Fruit fly (Drosophila melanogaster) whole organism, embryonic: Measurements from ENCODE around the gene CG42591.

Experiments
- Abd-B ChIP-seq: fragments of 200-800 bp; sonication (Bioruptor generic); optimal IDR thresholded peaks from 2 replicates; lab custom pipeline; 2018; ENCODE audit warnings: missing biosample characterization, mild to moderate bottlenecking, missing genetic modification characterization, moderate library complexity
- B-H1 ChIP-seq: fragments of 200-800 bp; sonication (Bioruptor generic); IDR thresholded peaks from 3 replicates; pipeline ENCODE4 v1.3.6; 2022; ENCODE audit warnings: missing biosample characterization, missing genetic modification characterization
- BEAF-32 ChIP-seq: fragments of 200-800 bp; sonication (Bioruptor generic); optimal IDR thresholded peaks from 3 replicates; lab custom pipeline; 2017; ENCODE audit warnings: missing biosample characterization, missing genetic modification characterization, mild to moderate bottlenecking, moderate library complexity, missing genetic modification reagents
- Blimp-1 ChIP-seq: fragments of 200-800 bp; sonication (Bioruptor generic); optimal IDR thresholded peaks from 3 replicates; lab custom pipeline; 2018; ENCODE audit warnings: missing biosample characterization, missing genetic modification characterization, mild to moderate bottlenecking, moderate library complexity, missing genetic modification reagents
- CG12236 ChIP-seq: fragments of 200-800 bp; sonication (Bioruptor generic); optimal IDR thresholded peaks from 2 replicates; lab custom pipeline; 2016; ENCODE audit warnings: missing biosample characterization, missing genetic modification characterization
- CG12299 ChIP-seq: fragments of 200-800 bp; sonication (Bioruptor generic); optimal IDR thresholded peaks from 2 replicates; lab custom pipeline; 2018; ENCODE audit warnings: missing biosample characterization, mild to moderate bottlenecking, missing genetic modification characterization
- CG12769 ChIP-seq: fragments of 200-800 bp; sonication (Bioruptor generic); optimal IDR thresholded peaks from 2 replicates; lab custom pipeline; 2019; ENCODE audit warnings: missing biosample characterization, mild to moderate bottlenecking, missing genetic modification characterization, moderate library complexity
- CG13123 ChIP-seq: fragments of 200-800 bp; sonication (Bioruptor generic); optimal IDR thresholded peaks from 2 replicates; lab custom pipeline; 2016; ENCODE audit warnings: missing biosample characterization, missing genetic modification characterization
- CG13624 ChIP-seq: fragments of 200-800 bp; sonication (Bioruptor generic); optimal IDR thresholded peaks from 2 replicates; lab custom pipeline; 2016; ENCODE audit warnings: missing biosample characterization, missing genetic modification characterization
- CG1603 ChIP-seq: fragments of 200-800 bp; sonication (Bioruptor generic); optimal IDR thresholded peaks from 2 replicates; lab custom pipeline; 2019; ENCODE audit warnings: missing biosample characterization, mild to moderate bottlenecking, missing genetic modification characterization, moderate library complexity
- CG17186 ChIP-seq: fragments of 200-800 bp; sonication (Bioruptor generic); optimal IDR thresholded peaks from 3 replicates; lab custom pipeline; 2017; ENCODE audit warnings: missing biosample characterization, missing genetic modification reagents, missing genetic modification characterization
- CG1792 ChIP-seq: fragments of 200-800 bp; sonication (Bioruptor generic); optimal IDR thresholded peaks from 2 replicates; lab custom pipeline; 2016; ENCODE audit warnings: missing biosample characterization, missing genetic modification characterization
- CG1832 ChIP-seq: fragments of 200-800 bp; sonication (Bioruptor generic); optimal IDR thresholded peaks from 2 replicates; lab custom pipeline; 2017; ENCODE audit warnings: missing biosample characterization, mild to moderate bottlenecking, missing genetic modification characterization, inconsistent platforms
- CG18619 ChIP-seq: fragments of 200-800 bp; sonication (Bioruptor generic); optimal IDR thresholded peaks from 3 replicates; lab custom pipeline; 2017; ENCODE audit warnings: missing biosample characterization, mild to moderate bottlenecking, missing genetic modification characterization
- CG31224 ChIP-seq: fragments of 200-800 bp; sonication (Bioruptor generic); IDR thresholded peaks from 2 replicates; pipeline ENCODE4 v1.3.6; 2022; ENCODE audit warnings: missing biosample characterization, missing genetic modification characterization
- CG31388 ChIP-seq: fragments of 200-800 bp; sonication (Bioruptor generic); optimal IDR thresholded peaks from 2 replicates; lab custom pipeline; 2016; ENCODE audit warnings: missing biosample characterization, missing genetic modification characterization
- CG3163 ChIP-seq: fragments of 200-800 bp; sonication (Bioruptor generic); optimal IDR thresholded peaks from 3 replicates; lab custom pipeline; 2016; ENCODE audit warnings: missing biosample characterization, missing genetic modification characterization
- CG34376 ChIP-seq: fragments of 200-800 bp; sonication (Bioruptor generic); optimal IDR thresholded peaks from 2 replicates; lab custom pipeline; 2018; ENCODE audit warnings: missing biosample characterization, mild to moderate bottlenecking, missing genetic modification characterization
- CG3847 ChIP-seq: fragments of 200-800 bp; sonication (Bioruptor generic); IDR thresholded peaks from 2 replicates; pipeline ENCODE4 v1.3.6; 2022; ENCODE audit warnings: missing biosample characterization, missing genetic modification characterization
- CG5180 ChIP-seq: fragments of 200-800 bp; sonication (Bioruptor generic); optimal IDR thresholded peaks from 3 replicates; lab custom pipeline; 2017; ENCODE audit warnings: missing biosample characterization, missing genetic modification characterization, mild to moderate bottlenecking, moderate library complexity, missing genetic modification reagents
- ERR ChIP-seq: fragments of 200-800 bp; sonication (Bioruptor generic); optimal IDR thresholded peaks from 2 replicates; lab custom pipeline; 2016; ENCODE audit warnings: missing biosample characterization, missing genetic modification characterization
- Eip74EF ChIP-seq, 2 experiments: fragments of 200-800 bp in 1 of 2; fragments of >200 bp in 1 of 2; sonication (Bioruptor generic) in 1 of 2; optimal IDR thresholded peaks; 2 replicates each; lab custom pipeline; 2017 to 2019; ENCODE audit warnings: missing biosample characterization in 2 of 2, missing genetic modification characterization in 2 of 2, mild to moderate bottlenecking in 1 of 2, moderate library complexity in 1 of 2
- HLH4C ChIP-seq: fragments of 200-800 bp; sonication (Bioruptor generic); IDR thresholded peaks from 3 replicates; pipeline ENCODE4 v1.3.6; 2022; ENCODE audit warnings: missing biosample characterization, missing genetic modification characterization; ENCODE audit not compliant: partially characterized antibody
- Nf-YA ChIP-seq: fragments of 200-800 bp; sonication (Bioruptor generic); IDR thresholded peaks from 2 replicates; pipeline ENCODE4 v1.3.6; 2022; ENCODE audit warnings: missing biosample characterization, missing genetic modification characterization
- Tbp ChIP-seq: fragments of >200 bp; optimal IDR thresholded peaks from 2 replicates; lab custom pipeline; 2018; ENCODE audit warnings: missing biosample characterization, missing genetic modification characterization
- abd-A ChIP-seq: fragments of 200-800 bp; sonication (Bioruptor generic); optimal IDR thresholded peaks from 3 replicates; lab custom pipeline; 2019; ENCODE audit warnings: missing biosample characterization, mild to moderate bottlenecking, missing genetic modification characterization, moderate library complexity
- ac ChIP-seq: fragments of 200-800 bp; sonication (Bioruptor generic); optimal IDR thresholded peaks from 3 replicates; lab custom pipeline; 2017; ENCODE audit warnings: missing biosample characterization, mild to moderate bottlenecking, missing genetic modification characterization
- ash1 ChIP-seq: fragments of 200-800 bp; sonication (Bioruptor generic); optimal IDR thresholded peaks from 2 replicates; lab custom pipeline; 2018; ENCODE audit warnings: missing biosample characterization, mild to moderate bottlenecking, missing genetic modification characterization
- bigmax ChIP-seq: fragments of 200-800 bp; sonication (Bioruptor generic); optimal IDR thresholded peaks from 2 replicates; lab custom pipeline; 2018; ENCODE audit warnings: missing biosample characterization, mild to moderate bottlenecking, missing genetic modification characterization
- chinmo ChIP-seq: fragments of 200-800 bp; sonication (Bioruptor generic); IDR thresholded peaks from 4 replicates; pipeline ENCODE4 v1.3.6; 2022; ENCODE audit warnings: missing biosample characterization, missing genetic modification characterization; ENCODE audit not compliant: partially characterized antibody
- crc ChIP-seq: fragments of 200-800 bp; sonication (Bioruptor generic); optimal IDR thresholded peaks from 2 replicates; lab custom pipeline; 2016; ENCODE audit warnings: missing biosample characterization, missing genetic modification characterization
- croc ChIP-seq: fragments of 200-800 bp; sonication (Bioruptor generic); conservative IDR thresholded peaks from 3 replicates; pipeline ENCODE4 v1.3.6; 2022; ENCODE audit warnings: missing biosample characterization, missing genetic modification characterization
- crp ChIP-seq, 2 experiments: fragments of 200-800 bp; sonication (Bioruptor generic); optimal IDR thresholded peaks; 2 replicates in 1 of 2; 3 replicates in 1 of 2; lab custom pipeline; 2017; ENCODE audit warnings: missing biosample characterization in 2 of 2, missing genetic modification characterization in 2 of 2, mild to moderate bottlenecking in 1 of 2, moderate library complexity in 1 of 2
- dimm ChIP-seq: fragments of 200-800 bp; sonication (Bioruptor generic); IDR thresholded peaks from 2 replicates; pipeline ENCODE4 v1.3.6; 2022; ENCODE audit warnings: missing biosample characterization, missing genetic modification characterization
- dmrt99B ChIP-seq: fragments of 200-800 bp; sonication (Bioruptor generic); optimal IDR thresholded peaks from 2 replicates; lab custom pipeline; 2018; ENCODE audit warnings: missing biosample characterization, mild to moderate bottlenecking, missing genetic modification characterization, moderate library complexity
- dpn ChIP-seq, 2 experiments: fragments of 200-800 bp; sonication (Bioruptor generic); optimal IDR thresholded peaks; 3 replicates each; lab custom pipeline; 2016; ENCODE audit warnings: missing biosample characterization in 2 of 2, missing genetic modification characterization in 2 of 2
- fd64A ChIP-seq: fragments of 200-800 bp; sonication (Bioruptor generic); optimal IDR thresholded peaks from 3 replicates; lab custom pipeline; 2018; ENCODE audit warnings: missing biosample characterization, mild to moderate bottlenecking, missing genetic modification characterization
- fru ChIP-seq: fragments of >200 bp; optimal IDR thresholded peaks from 2 replicates; lab custom pipeline; 2017
- gce ChIP-seq: fragments of 200-800 bp; sonication (Bioruptor generic); IDR thresholded peaks from 3 replicates; pipeline ENCODE4 v1.3.6; 2022; ENCODE audit warnings: missing biosample characterization, missing genetic modification characterization
- gfzf ChIP-seq: fragments of 200-800 bp; sonication (Bioruptor generic); optimal IDR thresholded peaks from 2 replicates; lab custom pipeline; 2016; ENCODE audit warnings: missing biosample characterization, mild to moderate bottlenecking, missing genetic modification characterization, moderate library complexity
- grn ChIP-seq: fragments of 200-800 bp; sonication (Bioruptor generic); optimal IDR thresholded peaks from 3 replicates; lab custom pipeline; 2017; ENCODE audit warnings: missing biosample characterization, missing genetic modification characterization
- gsb-n ChIP-seq: fragments of 200-800 bp; sonication (Bioruptor generic); optimal IDR thresholded peaks from 3 replicates; lab custom pipeline; 2018; ENCODE audit warnings: missing biosample characterization, mild to moderate bottlenecking, missing genetic modification characterization
- klu ChIP-seq: fragments of 200-800 bp; sonication (Bioruptor generic); IDR thresholded peaks from 2 replicates; pipeline ENCODE4 v1.3.6; 2022; ENCODE audit warnings: missing biosample characterization, missing genetic modification characterization
- lbe ChIP-seq: fragments of 200-800 bp; sonication (Bioruptor generic); optimal IDR thresholded peaks from 2 replicates; lab custom pipeline; 2016; ENCODE audit warnings: missing biosample characterization, mild to moderate bottlenecking, missing genetic modification characterization
- nau ChIP-seq: fragments of 200-800 bp; sonication (Bioruptor generic); optimal IDR thresholded peaks from 3 replicates; lab custom pipeline; 2017; ENCODE audit warnings: missing biosample characterization, mild to moderate bottlenecking, missing genetic modification characterization, missing genetic modification reagents
- pita ChIP-seq: fragments of 200-800 bp; sonication (Bioruptor generic); optimal IDR thresholded peaks from 2 replicates; lab custom pipeline; 2017; ENCODE audit warnings: missing biosample characterization, mild to moderate bottlenecking, missing genetic modification characterization
- prd ChIP-seq, 3 experiments: fragments of >200 bp in 2 of 3; fragments of 200-800 bp in 1 of 3; sonication (Bioruptor generic) in 1 of 3; optimal IDR thresholded peaks in 2 of 3; IDR thresholded peaks in 1 of 3; 2 replicates in 2 of 3; 3 replicates in 1 of 3; pipeline versions ENCODE4 v1.3.6 to Lab custom; 2017 to 2022; ENCODE audit warnings: missing biosample characterization in 1 of 3, missing genetic modification characterization in 1 of 3
- sqz ChIP-seq: fragments of 200-800 bp; sonication (Bioruptor generic); optimal IDR thresholded peaks from 3 replicates; lab custom pipeline; 2018; ENCODE audit warnings: missing biosample characterization, mild to moderate bottlenecking, missing genetic modification characterization
- sug ChIP-seq: fragments of 200-800 bp; optimal IDR thresholded peaks from 2 replicates; lab custom pipeline; 2019; ENCODE audit warnings: missing biosample characterization, mild to moderate bottlenecking, missing genetic modification characterization, moderate library complexity
- trem ChIP-seq: fragments of 200-800 bp; optimal IDR thresholded peaks from 3 replicates; lab custom pipeline; 2019; ENCODE audit warnings: missing biosample characterization, mild to moderate bottlenecking, missing genetic modification characterization, moderate library complexity

CG42591 gene

DNA sequence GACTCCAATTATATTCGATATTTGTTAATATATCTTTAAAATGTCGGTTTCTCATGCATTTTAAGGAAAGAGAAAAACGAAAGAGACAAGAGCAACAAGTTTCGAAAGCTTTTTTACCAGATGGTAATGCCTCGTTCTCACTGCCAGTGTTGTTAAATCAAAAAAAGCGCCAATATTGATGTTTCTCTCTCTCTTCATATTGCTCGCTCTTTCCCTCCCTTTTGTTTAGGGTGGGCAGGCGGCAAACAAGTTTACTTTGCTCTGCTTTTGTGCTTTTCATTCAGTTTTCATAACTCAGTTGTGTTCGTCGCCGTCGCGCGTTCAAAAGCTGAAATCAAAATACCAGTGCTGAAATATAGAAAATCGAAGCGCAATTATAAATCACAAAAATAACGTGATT, 12.1 kb upstream of the CG42591 start (continued):
- TF ChIP-seq CG3847 (GFP tag; lab: Robert Waterston, UW): no peak
- TF ChIP-seq bigmax: no peak
- TF ChIP-seq CG17186 (GFP tag; lab: Kevin White, UChicago): no peak
- TF ChIP-seq sqz (GFP tag; lab: Kevin White, UChicago): peak; percentile 56
- no peak for TF ChIP-seq CG31388 (GFP tag; lab: Kevin White, UChicago)
- TF ChIP-seq lbe (GFP tag; lab: Kevin White, UChicago): peak; percentile 92
- peak; percentile 69 for TF ChIP-seq nau
- no peak for TF ChIP-seq pita
- no peak for TF ChIP-seq gfzf (GFP tag; lab: Kevin White, UChicago)
- no peak for TF ChIP-seq gce (GFP tag; lab: Robert Waterston, UW)
- TF ChIP-seq fru (lab: Kevin White, UChicago): no peak
- peak; percentile 8 for TF ChIP-seq CG13624
- no peak for TF ChIP-seq crp (GFP tag; optimal IDR thresholded peaks at IDR 0.05; lab: Kevin White, UChicago)
- TF ChIP-seq trem (tag; lab: Kevin White, UChicago): no peak
- TF ChIP-seq Eip74EF (GFP tag; optimal IDR thresholded peaks at IDR 0.05; lab: Kevin White, UChicago): peak in 1 of 2 experiments; percentile 20
- TF ChIP-seq HLH4C (GFP tag; lab: Robert Waterston, UW): no peak
- TF ChIP-seq CG1832 (GFP tag; lab: Kevin White, UChicago): no peak
- TF ChIP-seq prd (optimal IDR thresholded peaks at IDR 0.05; lab: Kevin White, UChicago): no peak
- TF ChIP-seq prd (GFP tag; IDR thresholded peaks at IDR 0.05; lab: Robert Waterston, UW): no peak
- peak; percentile 76 for TF ChIP-seq CG34376
- TF ChIP-seq chinmo (GFP tag; lab: Robert Waterston, UW): peak; percentile 77; the same call in 2 of the 4 replicates
- peak; percentile 29 for TF ChIP-seq sug (tag; lab: Kevin White, UChicago)
- TF ChIP-seq grn (GFP tag; lab: Kevin White, UChicago): no peak
- peak; percentile 1 for TF ChIP-seq CG1792 (GFP tag; lab: Kevin White, UChicago)
- peak; percentile 57 for TF ChIP-seq CG12299 (tag; lab: Kevin White, UChicago)
- no peak for TF ChIP-seq ash1 (GFP tag; lab: Kevin White, UChicago)
- TF ChIP-seq klu (GFP tag; lab: Robert Waterston, UW): no peak
- no peak for TF ChIP-seq CG12236 (GFP tag; lab: Kevin White, UChicago)
- no peak for TF ChIP-seq ac
- TF ChIP-seq gsb-n: no peak
- no peak; the same call in 2 of the 3 replicates for TF ChIP-seq B-H1 (GFP tag; lab: Robert Waterston, UW)
- peak; percentile 40 for TF ChIP-seq dmrt99B (tag; lab: Kevin White, UChicago)
- peak; percentile 43 for TF ChIP-seq CG5180 (GFP tag; lab: Kevin White, UChicago)
- TF ChIP-seq crc (GFP tag; lab: Kevin White, UChicago): peak; percentile 2
- TF ChIP-seq CG1603 (tag; lab: Kevin White, UChicago): peak; percentile 40
- TF ChIP-seq CG13123 (GFP tag; lab: Kevin White, UChicago): no peak
- TF ChIP-seq Abd-B (GFP tag; lab: Kevin White, UChicago): no peak
- peak; percentile 62 for TF ChIP-seq CG12769 (tag; lab: Kevin White, UChicago)
- TF ChIP-seq croc: no peak
- peak; percentile 58 for TF ChIP-seq ERR (GFP tag; lab: Kevin White, UChicago)
- TF ChIP-seq dpn (GFP tag; optimal IDR thresholded peaks at IDR 0.05; lab: Kevin White, UChicago): peak; percentile 13 to 42
- no peak for TF ChIP-seq BEAF-32 (GFP tag; lab: Kevin White, UChicago)
- TF ChIP-seq CG3163: peak; percentile 97
- TF ChIP-seq Nf-YA: no peak; the same call in 1 of the 2 replicates
- no peak for TF ChIP-seq CG31224 (GFP tag; lab: Robert Waterston, UW)
- no peak for TF ChIP-seq Tbp (GFP tag; lab: Kevin White, UChicago)
- peak; percentile 54 for TF ChIP-seq abd-A (tag; lab: Kevin White, UChicago)
- no peak for TF ChIP-seq Blimp-1 (GFP tag; lab: Kevin White, UChicago)
- peak; percentile 45 for TF ChIP-seq CG18619 (GFP tag; lab: Kevin White, UChicago)
- TF ChIP-seq dimm (GFP tag; lab: Robert Waterston, UW): no peak
- TF ChIP-seq fd64A (GFP tag; lab: Kevin White, UChicago): peak; percentile 2
